Fruit fly (Drosophila melanogaster) whole organism, embryonic: ENCODE measurements around the gene CG31637.

Experiments
- Atf-2 ChIP-seq: fragments of 200-800 bp; sonication (Bioruptor generic); optimal IDR thresholded peaks from 2 replicates; lab custom pipeline; 2016; ENCODE audit warnings: missing biosample characterization, missing genetic modification characterization
- Awh ChIP-seq: fragments of 200-800 bp; sonication (Bioruptor generic); IDR thresholded peaks from 2 replicates; pipeline ENCODE4, ENCODE4 v1.3.6; 2022; ENCODE audit warnings: missing biosample characterization, missing genetic modification characterization
- CG10366 ChIP-seq: fragments of 200-800 bp; sonication (Bioruptor generic); IDR thresholded peaks from 2 replicates; pipeline ENCODE4 v1.3.6; 2022; ENCODE audit warnings: missing biosample characterization, missing genetic modification characterization
- CG11093 ChIP-seq: fragments of 200-800 bp; sonication (Bioruptor generic); IDR thresholded peaks from 3 replicates; pipeline ENCODE4 v1.3.6; 2022; ENCODE audit warnings: missing biosample characterization, missing genetic modification characterization
- CG11456 ChIP-seq: fragments of 200-800 bp; sonication (Bioruptor generic); IDR thresholded peaks from 3 replicates; pipeline ENCODE4 v1.3.6; 2022; ENCODE audit warnings: missing biosample characterization, missing genetic modification characterization
- CG11695 ChIP-seq: fragments of 200-800 bp; sonication (Bioruptor generic); IDR thresholded peaks from 3 replicates; pipeline ENCODE4 v1.3.6; 2022; ENCODE audit warnings: missing biosample characterization, missing genetic modification characterization
- CG11696 ChIP-seq: fragments of 200-800 bp; sonication (Bioruptor generic); IDR thresholded peaks from 2 replicates; pipeline ENCODE4 v1.3.6; 2022; ENCODE audit warnings: missing biosample characterization, missing genetic modification characterization
- CG13624 ChIP-seq: fragments of 200-800 bp; sonication (Bioruptor generic); optimal IDR thresholded peaks from 2 replicates; lab custom pipeline; 2016; ENCODE audit warnings: missing biosample characterization, missing genetic modification characterization
- CG15479 ChIP-seq: fragments of 200-800 bp; sonication (Bioruptor generic); optimal IDR thresholded peaks from 3 replicates; lab custom pipeline; 2019; ENCODE audit warnings: missing biosample characterization, mild to moderate bottlenecking, missing genetic modification characterization, moderate library complexity
- CG1602 ChIP-seq: fragments of 200-800 bp; sonication (Bioruptor generic); optimal IDR thresholded peaks from 3 replicates; lab custom pipeline; 2016; ENCODE audit warnings: missing biosample characterization, missing genetic modification characterization
- CG16815 ChIP-seq: fragments of 200-800 bp; sonication (Bioruptor generic); optimal IDR thresholded peaks from 3 replicates; lab custom pipeline; 2017; ENCODE audit warnings: missing biosample characterization, mild to moderate bottlenecking, missing genetic modification characterization
- CG17829 ChIP-seq: fragments of 200-800 bp; optimal IDR thresholded peaks from 2 replicates; lab custom pipeline; 2019; ENCODE audit warnings: missing biosample characterization, mild to moderate bottlenecking, missing genetic modification characterization, moderate library complexity
- CG2889 ChIP-seq: fragments of 200-800 bp; sonication (Bioruptor generic); IDR thresholded peaks from 3 replicates; pipeline ENCODE4 v1.3.6; 2022; ENCODE audit warnings: missing biosample characterization, missing genetic modification characterization
- CG34422 ChIP-seq: fragments of 200-800 bp; sonication (Bioruptor generic); IDR thresholded peaks from 3 replicates; pipeline ENCODE4 v1.3.6; 2022; ENCODE audit warnings: missing biosample characterization, missing genetic modification characterization
- CG4707 ChIP-seq: fragments of 200-800 bp; sonication (Bioruptor generic); optimal IDR thresholded peaks from 2 replicates; lab custom pipeline; 2018; ENCODE audit warnings: missing biosample characterization, mild to moderate bottlenecking, missing genetic modification characterization, moderate library complexity
- CG6272 ChIP-seq: fragments of 200-800 bp; sonication (Bioruptor generic); IDR thresholded peaks from 2 replicates; pipeline ENCODE4 v1.3.6; 2022; ENCODE audit warnings: missing biosample characterization, missing genetic modification characterization
- CG7372 ChIP-seq: fragments of 200-800 bp; sonication (Bioruptor generic); IDR thresholded peaks from 2 replicates; pipeline ENCODE4 v1.3.6; 2022; ENCODE audit warnings: missing biosample characterization, missing genetic modification characterization
- CG8478 ChIP-seq: fragments of >200 bp; optimal IDR thresholded peaks from 2 replicates; lab custom pipeline; 2018
- CG8944 ChIP-seq: fragments of 200-800 bp; sonication (Bioruptor generic); optimal IDR thresholded peaks from 3 replicates; lab custom pipeline; 2016; ENCODE audit warnings: missing biosample characterization, missing genetic modification characterization
- CG9437 ChIP-seq: fragments of 200-800 bp; sonication (Bioruptor generic); optimal IDR thresholded peaks from 2 replicates; lab custom pipeline; 2018; ENCODE audit warnings: missing biosample characterization, mild to moderate bottlenecking, missing genetic modification characterization
- Drgx ChIP-seq: fragments of 200-800 bp; sonication (Bioruptor generic); IDR thresholded peaks from 2 replicates; pipeline ENCODE4 v1.3.6; 2022; ENCODE audit warnings: missing biosample characterization, missing genetic modification characterization
- Ets65A ChIP-seq: fragments of 200-800 bp; sonication (Bioruptor generic); peaks from one replicate; lab custom pipeline; 2016; ENCODE audit warnings: missing biosample characterization, missing genetic modification characterization
- HLH3B ChIP-seq: fragments of 200-800 bp; sonication (Bioruptor generic); IDR thresholded peaks from 2 replicates; pipeline ENCODE4 v1.3.6; 2022; ENCODE audit warnings: missing biosample characterization, missing genetic modification characterization
- Med ChIP-seq: fragments of 200-800 bp; sonication (Bioruptor generic); peaks from one replicate; lab custom pipeline; 2016; ENCODE audit warnings: missing biosample characterization, missing genetic modification characterization, mild to moderate bottlenecking, inconsistent platforms, moderate library complexity
- ab ChIP-seq: fragments of 200-800 bp; sonication (Bioruptor generic); optimal IDR thresholded peaks from 2 replicates; lab custom pipeline; 2016; ENCODE audit warnings: missing biosample characterization, missing genetic modification characterization
- ara ChIP-seq: fragments of 200-800 bp; sonication (Bioruptor generic); IDR thresholded peaks from 2 replicates; pipeline ENCODE4 v1.3.6; 2022; ENCODE audit warnings: missing biosample characterization, missing genetic modification characterization
- bsh ChIP-seq, 2 experiments: fragments of 200-800 bp; sonication (Bioruptor generic); optimal IDR thresholded peaks; 2 replicates each; lab custom pipeline; 2017 to 2018; ENCODE audit warnings: mild to moderate bottlenecking in 2 of 2, missing biosample characterization in 2 of 2, missing genetic modification characterization in 2 of 2, moderate library complexity in 1 of 2
- cato ChIP-seq: fragments of 200-800 bp; sonication (Bioruptor generic); optimal IDR thresholded peaks from 2 replicates; lab custom pipeline; 2016; ENCODE audit warnings: missing biosample characterization, missing genetic modification characterization, borderline replicate concordance
- ci ChIP-seq: fragments of 200-800 bp; sonication (Bioruptor generic); IDR thresholded peaks from 3 replicates; pipeline ENCODE4 v1.3.6; 2022; ENCODE audit warnings: missing biosample characterization, missing genetic modification characterization
- dati ChIP-seq: fragments of 200-800 bp; sonication (Bioruptor generic); IDR thresholded peaks from 2 replicates; pipeline ENCODE4 v1.3.6; 2022; ENCODE audit warnings: missing biosample characterization, missing genetic modification characterization
- dmrt99B ChIP-seq: fragments of 200-800 bp; sonication (Bioruptor generic); optimal IDR thresholded peaks from 2 replicates; lab custom pipeline; 2018; ENCODE audit warnings: missing biosample characterization, mild to moderate bottlenecking, missing genetic modification characterization, moderate library complexity
- eve ChIP-seq, 2 experiments: fragments of >200 bp; optimal IDR thresholded peaks; 2 replicates each; lab custom pipeline; 2017; ENCODE audit warnings: missing biosample characterization in 2 of 2, missing genetic modification characterization in 2 of 2
- gem ChIP-seq: fragments of 200-800 bp; sonication (Bioruptor generic); optimal IDR thresholded peaks from 2 replicates; lab custom pipeline; 2019; ENCODE audit warnings: missing biosample characterization, mild to moderate bottlenecking, missing genetic modification characterization, moderate library complexity
- grau ChIP-seq: fragments of 200-800 bp; optimal IDR thresholded peaks from 3 replicates; lab custom pipeline; 2019; ENCODE audit warnings: missing biosample characterization, mild to moderate bottlenecking, missing genetic modification characterization, moderate library complexity
- grn ChIP-seq: fragments of 200-800 bp; sonication (Bioruptor generic); optimal IDR thresholded peaks from 3 replicates; lab custom pipeline; 2017; ENCODE audit warnings: missing biosample characterization, missing genetic modification characterization
- gsb ChIP-seq: fragments of 200-800 bp; sonication (Bioruptor generic); IDR thresholded peaks from 2 replicates; pipeline ENCODE4 v1.3.6; 2022; ENCODE audit warnings: missing biosample characterization, missing genetic modification characterization
- h ChIP-seq: fragments of >200 bp; optimal IDR thresholded peaks from 2 replicates; lab custom pipeline; 2017
- maf-S ChIP-seq: fragments of 200-800 bp; sonication (Bioruptor generic); optimal IDR thresholded peaks from 2 replicates; lab custom pipeline; 2016; ENCODE audit warnings: missing biosample characterization, missing genetic modification characterization
- prd ChIP-seq, 3 experiments: fragments of >200 bp in 2 of 3; fragments of 200-800 bp in 1 of 3; sonication (Bioruptor generic) in 1 of 3; optimal IDR thresholded peaks in 2 of 3; IDR thresholded peaks in 1 of 3; 2 replicates in 2 of 3; 3 replicates in 1 of 3; pipeline versions ENCODE4 v1.3.6 to Lab custom; 2017 to 2022; ENCODE audit warnings: missing biosample characterization in 1 of 3, missing genetic modification characterization in 1 of 3
- pros ChIP-seq: fragments of 200-800 bp; sonication (Bioruptor generic); optimal IDR thresholded peaks from 3 replicates; lab custom pipeline; 2019; ENCODE audit warnings: missing biosample characterization, mild to moderate bottlenecking, missing genetic modification characterization, moderate library complexity
- repo ChIP-seq: fragments of 200-800 bp; sonication (Bioruptor generic); optimal IDR thresholded peaks from 2 replicates; lab custom pipeline; 2016; ENCODE audit warnings: missing biosample characterization, missing genetic modification characterization
- sens ChIP-seq: fragments of 200-800 bp; sonication (Bioruptor generic); peaks from one replicate; lab custom pipeline; 2016; ENCODE audit warnings: missing biosample characterization, missing genetic modification characterization
- slbo ChIP-seq: fragments of 200-800 bp; sonication (Bioruptor generic); IDR thresholded peaks from 2 replicates; pipeline ENCODE4 v1.3.6; 2022; ENCODE audit warnings: missing biosample characterization, missing genetic modification characterization
- sr ChIP-seq: fragments of 200-800 bp; sonication (Bioruptor generic); IDR thresholded peaks from 3 replicates; pipeline ENCODE4 v1.3.6; 2022; ENCODE audit warnings: missing biosample characterization, missing genetic modification characterization
- unpg ChIP-seq: fragments of 200-800 bp; sonication (Bioruptor generic); optimal IDR thresholded peaks from 3 replicates; lab custom pipeline; 2018; ENCODE audit warnings: missing biosample characterization, mild to moderate bottlenecking, missing genetic modification characterization, moderate library complexity
- zfh1 ChIP-seq: fragments of 200-800 bp; sonication (Bioruptor generic); IDR thresholded peaks from 3 replicates; pipeline ENCODE4 v1.3.6; 2022; ENCODE audit warnings: missing biosample characterization, missing genetic modification characterization

Gene CG31637

dm6 chr2L:6463392-6463791 is 35.1 kb upstream of the CG31637 start:
- peak; percentile 34; the same call in 1 of the 3 replicates for TF ChIP-seq sr (GFP tag; lab: Robert Waterston, UW)
- TF ChIP-seq ara (GFP tag; lab: Robert Waterston, UW): 0 out of 2 replicates have a peak, but pooled peaks have one; percentile 10
- TF ChIP-seq CG2889 (GFP tag; lab: Robert Waterston, UW): 0 out of 3 replicates have a peak, but pooled peaks have one; percentile 14
- TF ChIP-seq CG15479 (GFP tag; lab: Kevin White, UChicago): peak; percentile 49
- TF ChIP-seq h (lab: Kevin White, UChicago): no peak
- peak; percentile 8; the same call in 1 of the 2 replicates for TF ChIP-seq Drgx (GFP tag; lab: Robert Waterston, UW)
- TF ChIP-seq CG11456 (GFP tag; lab: Robert Waterston, UW): 0 out of 3 replicates have a peak, but pooled peaks have one; percentile 8
- TF ChIP-seq grau (tag; lab: Kevin White, UChicago): no peak
- 0 out of 3 replicates have a peak, but pooled peaks have one; percentile 55 for TF ChIP-seq ci
- no peak for TF ChIP-seq slbo
- no peak for TF ChIP-seq CG17829 (tag; lab: Kevin White, UChicago)
- no peak for TF ChIP-seq CG8944 (GFP tag; lab: Kevin White, UChicago)
- TF ChIP-seq cato (GFP tag; lab: Kevin White, UChicago): no peak
- peak; percentile 18; the same call in 1 of the 3 replicates for TF ChIP-seq CG34422 (GFP tag; lab: Robert Waterston, UW)
- no peak for TF ChIP-seq zfh1 (GFP tag; lab: Robert Waterston, UW)
- TF ChIP-seq CG7372 (GFP tag; lab: Robert Waterston, UW): no peak
- peak; percentile 10 for TF ChIP-seq Med
- peak; percentile 66 for TF ChIP-seq CG8478 (lab: Kevin White, UChicago)
- peak; percentile 30; the same call in 1 of the 2 replicates for TF ChIP-seq Awh (GFP tag; lab: Robert Waterston, UW)
- TF ChIP-seq sens (GFP tag; lab: Kevin White, UChicago): peak; percentile 3
- TF ChIP-seq CG13624 (GFP tag; lab: Kevin White, UChicago): no peak
- no peak for TF ChIP-seq prd (optimal IDR thresholded peaks at IDR 0.05; lab: Kevin White, UChicago)
- 0 out of 3 replicates have a peak, but pooled peaks have one; percentile 24 for TF ChIP-seq prd (GFP tag; IDR thresholded peaks at IDR 0.05; lab: Robert Waterston, UW)
- TF ChIP-seq CG6272: 0 out of 2 replicates have a peak, but pooled peaks have one; percentile 12
- no peak for TF ChIP-seq repo (GFP tag; lab: Kevin White, UChicago)
- peak; percentile 38; the same call in 1 of the 3 replicates for TF ChIP-seq CG11093
- no peak for TF ChIP-seq CG9437 (GFP tag; lab: Kevin White, UChicago)

dm6 chr2L:6464270-6464669 is 34.2 kb upstream of the CG31637 start:
- TF ChIP-seq ci (no peak), gem (tag; lab: Kevin White, UChicago) (peak; percentile 3), CG10366 (GFP tag; lab: Robert Waterston, UW) (no peak), bsh (GFP tag; optimal IDR thresholded peaks at IDR 0.05; lab: Kevin White, UChicago) (peak in 1 of 2 experiments; percentile 8), Atf-2 (GFP tag; lab: Kevin White, UChicago) (no peak), CG11696 (GFP tag; lab: Robert Waterston, UW) (peak; percentile 72), gsb (no peak), ab (GFP tag; lab: Kevin White, UChicago) (no peak), unpg (GFP tag; lab: Kevin White, UChicago) (peak; percentile 1), eve (GFP tag; optimal IDR thresholded peaks at IDR 0.05; lab: Kevin White, UChicago) (no peak), CG4707 (GFP tag; lab: Kevin White, UChicago) (no peak), ara (GFP tag; lab: Robert Waterston, UW) (no peak), CG11695 (peak; percentile 67), Med (peak; percentile 49), HLH3B (GFP tag; lab: Robert Waterston, UW) (peak; percentile 24; the same call in 1 of the 2 replicates), Ets65A (GFP tag; lab: Kevin White, UChicago) (peak; percentile 30), dmrt99B (tag; lab: Kevin White, UChicago) (peak; percentile 50), CG1602 (GFP tag; lab: Kevin White, UChicago) (no peak), maf-S (no peak), dati (GFP tag; lab: Robert Waterston, UW) (no peak), pros (GFP tag; lab: Kevin White, UChicago) (peak; percentile 10), grn (peak; percentile 79), CG16815 (GFP tag; lab: Kevin White, UChicago) (no peak)
